Worm (Caenorhabditis elegans): ENCODE data around the gene col-174.
A peak's percentile ranks its signal among the peaks of the same experiment; 100 is the strongest.

col-174 gene

DNA sequence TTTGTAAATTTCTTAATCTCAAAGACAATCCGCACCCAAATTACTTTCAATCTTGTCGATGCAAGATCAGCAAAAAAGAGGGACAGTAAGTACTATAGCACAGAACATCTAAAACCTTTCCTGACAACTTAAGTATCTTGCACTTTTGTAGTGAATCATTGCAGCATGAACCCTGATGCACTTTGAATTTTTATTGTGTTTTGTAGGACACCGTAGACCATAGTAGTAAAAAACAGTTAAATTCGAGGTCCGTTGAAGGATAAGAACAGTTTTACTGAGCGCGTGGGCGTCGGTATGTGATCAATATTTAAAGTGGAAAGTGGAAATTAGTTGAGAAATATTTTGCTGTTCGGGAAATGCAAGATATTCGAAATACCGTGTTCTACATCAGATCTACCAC lies 35.6 kb downstream of the col-174 start:
- TF ChIP-seq alr-1 (tag; optimal IDR thresholded peaks at IDR 0.05) (no peak), nhr-25 (tag; optimal IDR thresholded peaks at IDR 0.05) (no peak), R02D3.7 (tag; optimal IDR thresholded peaks at IDR 0.05) (no peak), blmp-1 (tag; optimal IDR thresholded peaks at IDR 0.05; ENCODE audit: insufficient read depth) (no peak), ztf-11 (tag; optimal IDR thresholded peaks at IDR 0.05) (no peak), nhr-12 (tag; optimal IDR thresholded peaks at IDR 0.05) (no peak), unc-62 (GFP tag; optimal IDR thresholded peaks at IDR 0.05) (no peak), nhr-10 (tag; optimal IDR thresholded peaks at IDR 0.05) (no peak), lsy-2 (tag; optimal IDR thresholded peaks at IDR 0.05) (no peak), dmd-4 (tag; optimal IDR thresholded peaks at IDR 0.05) (no peak), mab-5 (tag; optimal IDR thresholded peaks at IDR 0.05) (no peak), nhr-237 (tag; optimal IDR thresholded peaks at IDR 0.05) (no peak), crh-2 (tag; optimal IDR thresholded peaks at IDR 0.05) (no peak), ceh-82 (tag; optimal IDR thresholded peaks at IDR 0.05) (no peak), egl-27 (tag; optimal IDR thresholded peaks at IDR 0.05) (no peak)

ce11 chrX:7583930-7584329 lies 37.3 kb downstream of the col-174 start:
- TF ChIP-seq snpc-4 (tag; optimal IDR thresholded peaks at IDR 0.05), result no peak
- TF ChIP-seq sma-3 (GFP tag; optimal IDR thresholded peaks at IDR 0.05), result peak; percentile 10
- TF ChIP-seq nhr-129 (tag; optimal IDR thresholded peaks at IDR 0.05), result peak; percentile 9
- TF ChIP-seq sma-9 (GFP tag; optimal IDR thresholded peaks at IDR 0.05), result peak; percentile 19
- no peak for TF ChIP-seq sma-9 (tag; optimal IDR thresholded peaks at IDR 0.05)
- no peak for TF ChIP-seq mbf-1 (tag; optimal IDR thresholded peaks at IDR 0.05)

- TF ChIP-seq sma-3 (GFP tag; optimal IDR thresholded peaks at IDR 0.05), result peak; percentile 16
- TF ChIP-seq nhr-10 (tag; optimal IDR thresholded peaks at IDR 0.05), result no peak
- TF ChIP-seq crh-2 (tag; optimal IDR thresholded peaks at IDR 0.05), result peak; percentile 27
- no peak for TF ChIP-seq zag-1 (tag; optimal IDR thresholded peaks at IDR 0.05)
- TF ChIP-seq fos-1 (tag; optimal IDR thresholded peaks at IDR 0.05), result peak; percentile 24
- TF ChIP-seq lsy-2 (tag; optimal IDR thresholded peaks at IDR 0.05), result peak in 1 of 2 experiments; percentile 22
- TF ChIP-seq nhr-21 (tag; optimal IDR thresholded peaks at IDR 0.05), result peak; percentile 57
- TF ChIP-seq mbf-1 (tag; optimal IDR thresholded peaks at IDR 0.05), result no peak
- no peak for TF ChIP-seq nhr-12 (tag; optimal IDR thresholded peaks at IDR 0.05)
- peak; percentile 15 for TF ChIP-seq nhr-129 (tag; optimal IDR thresholded peaks at IDR 0.05)
- peak; percentile 43 for TF ChIP-seq blmp-1 (tag; optimal IDR thresholded peaks at IDR 0.05; ENCODE audit: insufficient read depth)
- TF ChIP-seq C34F6.9 (tag; optimal IDR thresholded peaks at IDR 0.05), result no peak
- TF ChIP-seq nhr-25 (tag; optimal IDR thresholded peaks at IDR 0.05), result peak; percentile 79
Measured at ce11 chrX:7585610-7586259, 39.1 kb downstream of the col-174 start, which contains the start of gene adt-2. Gene adt-2 (plus strand): TSS chrX:7586209.

DNA sequence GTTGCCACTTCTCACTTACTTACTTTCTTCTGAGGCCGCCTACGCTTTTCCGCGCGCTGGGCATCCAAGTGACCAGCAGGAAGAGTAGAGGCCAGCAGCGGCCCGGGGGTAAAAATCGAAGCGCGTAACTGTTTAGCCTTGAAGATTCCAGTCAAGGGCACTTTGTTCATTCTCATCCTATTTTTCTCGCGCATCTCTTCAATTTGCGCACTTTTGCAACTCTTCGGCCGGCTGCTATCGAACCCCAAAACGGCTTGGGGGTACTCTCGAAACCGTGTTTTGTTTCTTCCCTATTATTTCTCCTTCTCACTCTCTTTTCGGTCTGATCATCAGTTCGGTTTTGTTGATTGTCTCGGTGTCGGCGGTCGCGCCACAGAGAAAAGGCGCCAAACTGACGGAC lies 40.0 kb downstream of the col-174 start:
- TF ChIP-seq gmeb-1 (tag; optimal IDR thresholded peaks at IDR 0.05) (no peak), peb-1 (tag; optimal IDR thresholded peaks at IDR 0.05) (no peak), nhr-6 (tag; optimal IDR thresholded peaks at IDR 0.05) (no peak), egl-27 (tag; optimal IDR thresholded peaks at IDR 0.05) (no peak), mbf-1 (tag; optimal IDR thresholded peaks at IDR 0.05) (no peak), unc-62 (GFP tag; optimal IDR thresholded peaks at IDR 0.05) (no peak), blmp-1 (tag; optimal IDR thresholded peaks at IDR 0.05; ENCODE audit: insufficient read depth) (peak; percentile 25), nhr-77 (tag; optimal IDR thresholded peaks at IDR 0.05) (no peak), nhr-25 (tag; optimal IDR thresholded peaks at IDR 0.05) (peak; percentile 40), zag-1 (tag; optimal IDR thresholded peaks at IDR 0.05) (no peak), lin-11 (tag; optimal IDR thresholded peaks at IDR 0.05) (no peak), Y55F3AM.14 (GFP tag; optimal IDR thresholded peaks at IDR 0.05) (no peak), sma-3 (GFP tag; optimal IDR thresholded peaks at IDR 0.05) (peak; percentile 31), lin-13 (GFP tag; optimal IDR thresholded peaks at IDR 0.05) (no peak), dmd-4 (tag; optimal IDR thresholded peaks at IDR 0.05) (no peak), elt-3 (tag; optimal IDR thresholded peaks at IDR 0.05) (no peak), ztf-1 (GFP tag; conservative IDR thresholded peaks at IDR 0.05) (no peak)

DNA sequence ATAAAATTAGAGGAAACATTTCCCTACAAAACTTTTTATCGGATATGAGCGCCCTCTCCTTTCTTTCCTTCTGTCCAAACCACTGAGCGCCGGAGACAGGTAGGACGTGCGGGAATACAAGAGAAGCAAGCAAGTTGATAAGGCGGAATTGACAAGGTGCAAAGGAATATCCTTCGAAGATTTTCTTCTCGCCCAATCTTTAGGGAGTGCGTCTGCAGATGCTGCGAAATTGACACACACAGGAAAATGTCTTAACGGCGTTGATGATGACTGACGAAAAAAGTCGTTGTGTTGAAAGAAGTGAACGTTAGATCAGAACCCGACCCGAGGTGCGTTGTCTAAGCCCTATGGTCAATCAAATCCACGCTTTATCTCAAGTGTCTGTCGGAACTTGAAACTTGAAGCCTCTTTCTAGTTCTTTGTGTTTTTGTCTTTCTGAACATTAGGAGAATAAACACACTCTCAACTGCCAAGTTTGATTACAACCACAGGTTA lies 41.2 kb downstream of the col-174 start:
- TF ChIP-seq peb-1 (tag; optimal IDR thresholded peaks at IDR 0.05) (no peak), fos-1 (tag; optimal IDR thresholded peaks at IDR 0.05) (no peak), nhr-21 (tag; optimal IDR thresholded peaks at IDR 0.05) (peak; percentile 46), nhr-237 (tag; optimal IDR thresholded peaks at IDR 0.05) (no peak), nhr-11 (tag; optimal IDR thresholded peaks at IDR 0.05) (no peak), ama-1 (optimal IDR thresholded peaks at IDR 0.05) (no peak), sma-9 (GFP tag; optimal IDR thresholded peaks at IDR 0.05) (no peak), sma-9 (tag; optimal IDR thresholded peaks at IDR 0.05) (no peak)
